Worm (Caenorhabditis elegans) whole organism, L1 larva: ENCODE results near the gene Y25C1A.14.
A peak's percentile ranks its signal among the peaks of the same experiment; 100 is the strongest.

ENCODE experiments used
- C04F5.9 ChIP-seq: sonication (generic microtip); optimal IDR thresholded peaks from 2 replicates; lab custom pipeline; 2016; ENCODE audit warnings: missing genetic modification characterization, missing compliant biosample characterization
- C16A3.4 ChIP-seq: fragments of 150-350 bp; optimal IDR thresholded peaks from 2 replicates; lab custom pipeline; 2014; ENCODE audit warnings: missing biosample characterization, missing genetic modification characterization
- C34B4.2 ChIP-seq: sonication (generic microtip); optimal IDR thresholded peaks from 2 replicates; lab custom pipeline; 2017; ENCODE audit warnings: mild to moderate bottlenecking, missing genetic modification characterization, missing compliant biosample characterization
- F16B12.6 ChIP-seq: fragments of 150-350 bp; optimal IDR thresholded peaks from 2 replicates; lab custom pipeline; 2014; ENCODE audit warnings: missing biosample characterization, missing genetic modification characterization
- Y116A8C.19 ChIP-seq: sonication (generic microtip); optimal IDR thresholded peaks from 2 replicates; lab custom pipeline; 2016; ENCODE audit warnings: missing compliant biosample characterization, missing genetic modification characterization, borderline replicate concordance
- blmp-1 ChIP-seq: fragments of 150-350 bp; optimal IDR thresholded peaks from 2 replicates; lab custom pipeline; 2014; ENCODE audit warnings: missing biosample characterization, missing genetic modification characterization
- ceh-63 ChIP-seq: fragments of 200-800 bp; sonication (Bioruptor generic); optimal IDR thresholded peaks from 2 replicates; lab custom pipeline; 2018; ENCODE audit warnings: mild to moderate bottlenecking, missing genetic modification characterization, missing compliant biosample characterization
- ceh-8 ChIP-seq: fragments of 200-800 bp; sonication (Bioruptor generic); optimal IDR thresholded peaks from 2 replicates; lab custom pipeline; 2018; ENCODE audit warnings: mild to moderate bottlenecking, missing genetic modification characterization, moderate library complexity, missing compliant biosample characterization
- ceh-82 ChIP-seq, 3 experiments: fragments of 150-350 bp in 1 of 3; sonication (generic microtip) in 2 of 3; optimal IDR thresholded peaks; 2 replicates each; lab custom pipeline; 2014 to 2017; ENCODE audit warnings: missing biosample characterization in 3 of 3, missing genetic modification characterization in 3 of 3
- dpl-1 ChIP-seq, 3 experiments: fragments of 150-350 bp in 2 of 3; sonication (generic microtip) in 1 of 3; optimal IDR thresholded peaks; 2 replicates each; lab custom pipeline; 2014 to 2017; ENCODE audit warnings: missing biosample characterization in 3 of 3, missing genetic modification characterization in 3 of 3, missing genetic modification reagents in 3 of 3
- efl-1 ChIP-seq, 4 experiments: fragments of 150-350 bp; optimal IDR thresholded peaks in 3 of 4; peaks in 1 of 4; 1 replicate in 1 of 4; 2 replicates in 3 of 4; lab custom pipeline; 2014; ENCODE audit warnings: missing biosample characterization in 2 of 4, missing genetic modification characterization in 2 of 4, missing genetic modification reagents in 2 of 4
- elt-2 ChIP-seq: sonication (generic microtip); optimal IDR thresholded peaks from 2 replicates; lab custom pipeline; 2016; ENCODE audit warnings: missing genetic modification characterization, mild to moderate bottlenecking, inconsistent platforms, missing compliant biosample characterization, missing genetic modification reagents
- ets-5 ChIP-seq: fragments of 200-800 bp; sonication (Bioruptor generic); IDR thresholded peaks from 2 replicates; pipeline ENCODE4 v1.3.6; 2022; ENCODE audit warnings: missing genetic modification characterization, missing compliant biosample characterization
- fkh-10 ChIP-seq: sonication (generic microtip); optimal IDR thresholded peaks from 2 replicates; lab custom pipeline; 2017; ENCODE audit warnings: missing biosample characterization, missing genetic modification reagents, missing genetic modification characterization
- fkh-4 ChIP-seq: sonication (generic microtip); optimal IDR thresholded peaks from 2 replicates; lab custom pipeline; 2016; ENCODE audit warnings: missing compliant biosample characterization, missing genetic modification characterization, borderline replicate concordance
- fkh-8 ChIP-seq: sonication (generic microtip); optimal IDR thresholded peaks from 2 replicates; lab custom pipeline; 2016; ENCODE audit warnings: mild to moderate bottlenecking, missing genetic modification characterization, missing compliant biosample characterization
- hlh-4 ChIP-seq: sonication (generic microtip); optimal IDR thresholded peaks from 2 replicates; lab custom pipeline; 2016; ENCODE audit warnings: mild to moderate bottlenecking, missing genetic modification characterization, missing compliant biosample characterization
- hpl-2 ChIP-seq: fragments of 150-350 bp; optimal IDR thresholded peaks from 2 replicates; lab custom pipeline; 2014; ENCODE audit warnings: missing biosample characterization, missing genetic modification reagents, missing genetic modification characterization
- lin-35 ChIP-seq, 2 experiments: fragments of 150-350 bp; optimal IDR thresholded peaks; 2 replicates each; lab custom pipeline; 2014; ENCODE audit warnings: missing biosample characterization in 2 of 2, missing genetic modification characterization in 2 of 2, missing genetic modification reagents in 2 of 2
- lir-3 ChIP-seq: sonication (generic microtip); optimal IDR thresholded peaks from 2 replicates; lab custom pipeline; 2016; ENCODE audit warnings: mild to moderate bottlenecking, missing genetic modification characterization, moderate library complexity, missing compliant biosample characterization; ENCODE audit not compliant: poor library complexity
- lsy-2 ChIP-seq, 2 experiments: fragments of 150-350 bp; optimal IDR thresholded peaks; 2 replicates each; lab custom pipeline; 2014; ENCODE audit warnings: missing biosample characterization in 2 of 2, missing genetic modification characterization in 2 of 2
- mab-9 ChIP-seq: fragments of 200-800 bp; sonication (Bioruptor generic); IDR thresholded peaks from 2 replicates; pipeline ENCODE4 v1.3.6; 2022; ENCODE audit warnings: missing genetic modification reagents, missing genetic modification characterization, missing compliant biosample characterization
- mdl-1 ChIP-seq, 2 experiments: fragments of 150-350 bp; optimal IDR thresholded peaks; 2 replicates each; lab custom pipeline; 2014 to 2017; ENCODE audit warnings: missing biosample characterization in 2 of 2, missing genetic modification characterization in 2 of 2, inconsistent platforms in 1 of 2
- mef-2 ChIP-seq: fragments of 150-350 bp; optimal IDR thresholded peaks from 2 replicates; lab custom pipeline; 2014; ENCODE audit warnings: missing biosample characterization, missing genetic modification characterization
- nhr-12 ChIP-seq: sonication (generic microtip); optimal IDR thresholded peaks from 2 replicates; lab custom pipeline; 2017; ENCODE audit warnings: missing biosample characterization, missing genetic modification characterization
- nhr-19 ChIP-seq: fragments of 200-800 bp; sonication (Bioruptor generic); conservative IDR thresholded peaks from 2 replicates; pipeline ENCODE4 v1.3.6; 2022; ENCODE audit warnings: missing genetic modification characterization, missing compliant biosample characterization
- nhr-20 ChIP-seq: sonication (generic microtip); optimal IDR thresholded peaks from 2 replicates; lab custom pipeline; 2016; ENCODE audit warnings: mild to moderate bottlenecking, missing genetic modification characterization, missing compliant biosample characterization
- nhr-71 ChIP-seq: sonication (generic microtip); optimal IDR thresholded peaks from 2 replicates; lab custom pipeline; 2016; ENCODE audit warnings: mild to moderate bottlenecking, missing genetic modification characterization, moderate library complexity, missing compliant biosample characterization
- nhr-76 ChIP-seq: sonication (generic microtip); optimal IDR thresholded peaks from 2 replicates; lab custom pipeline; 2017; ENCODE audit warnings: missing biosample characterization, missing genetic modification characterization
- nhr-85 ChIP-seq: sonication (generic microtip); peaks from one replicate; lab custom pipeline; 2016; ENCODE audit warnings: missing genetic modification characterization, inconsistent platforms, missing compliant biosample characterization
- pag-3 ChIP-seq: sonication (generic microtip); optimal IDR thresholded peaks from 2 replicates; lab custom pipeline; 2017; ENCODE audit warnings: missing genetic modification characterization, mild to moderate bottlenecking, missing compliant biosample characterization, antibody characterized with exemption, borderline replicate concordance; ENCODE audit not compliant: insufficient read depth
- pqm-1 ChIP-seq: sonication (generic microtip); optimal IDR thresholded peaks from 3 replicates; lab custom pipeline; 2017; ENCODE audit warnings: missing biosample characterization, missing genetic modification characterization
- rnt-1 ChIP-seq: sonication (generic microtip); optimal IDR thresholded peaks from 2 replicates; lab custom pipeline; 2016; ENCODE audit warnings: mild to moderate bottlenecking, missing genetic modification characterization, moderate library complexity, missing compliant biosample characterization
- skn-1 ChIP-seq: fragments of 150-350 bp; optimal IDR thresholded peaks from 2 replicates; lab custom pipeline; 2014; ENCODE audit warnings: missing biosample characterization, missing genetic modification characterization
- snpc-4 ChIP-seq: fragments of 150-350 bp; optimal IDR thresholded peaks from 2 replicates; lab custom pipeline; 2014; ENCODE audit warnings: missing biosample characterization, missing genetic modification characterization
- snu-23 ChIP-seq: sonication (generic microtip); optimal IDR thresholded peaks from 2 replicates; lab custom pipeline; 2016; ENCODE audit warnings: missing genetic modification characterization, missing compliant biosample characterization
- sox-4 ChIP-seq: sonication (generic microtip); optimal IDR thresholded peaks from 2 replicates; lab custom pipeline; 2016; ENCODE audit warnings: missing genetic modification characterization, missing compliant biosample characterization
- sptf-1 ChIP-seq: fragments of 150-350 bp; optimal IDR thresholded peaks from 2 replicates; lab custom pipeline; 2014; ENCODE audit warnings: missing biosample characterization, missing genetic modification characterization
- swsn-7 ChIP-seq: sonication (generic microtip); optimal IDR thresholded peaks from 2 replicates; lab custom pipeline; 2016; ENCODE audit warnings: missing genetic modification characterization, missing compliant biosample characterization
- tbx-2 ChIP-seq: sonication (generic microtip); optimal IDR thresholded peaks from 2 replicates; lab custom pipeline; 2016; ENCODE audit warnings: missing genetic modification characterization, missing compliant biosample characterization
- tlp-1 ChIP-seq: fragments of 150-350 bp; optimal IDR thresholded peaks from 2 replicates; lab custom pipeline; 2014; ENCODE audit warnings: missing biosample characterization, missing genetic modification characterization
- unc-30 ChIP-seq: sonication (generic microtip); optimal IDR thresholded peaks from 2 replicates; lab custom pipeline; 2017; ENCODE audit warnings: missing biosample characterization, missing genetic modification characterization
- unc-86 ChIP-seq: sonication (generic microtip); optimal IDR thresholded peaks from 2 replicates; lab custom pipeline; 2016; ENCODE audit warnings: missing genetic modification characterization, missing compliant biosample characterization
- xbp-1 ChIP-seq: sonication (generic microtip); optimal IDR thresholded peaks from 2 replicates; lab custom pipeline; 2016; ENCODE audit warnings: missing genetic modification characterization, missing compliant biosample characterization
- zag-1 ChIP-seq: fragments of 150-350 bp; optimal IDR thresholded peaks from 2 replicates; lab custom pipeline; 2014; ENCODE audit warnings: missing biosample characterization, missing genetic modification characterization
- ztf-4 ChIP-seq: fragments of 150-350 bp; optimal IDR thresholded peaks from 2 replicates; lab custom pipeline; 2014; ENCODE audit warnings: missing biosample characterization, missing genetic modification characterization

The Y25C1A.14 gene

DNA sequence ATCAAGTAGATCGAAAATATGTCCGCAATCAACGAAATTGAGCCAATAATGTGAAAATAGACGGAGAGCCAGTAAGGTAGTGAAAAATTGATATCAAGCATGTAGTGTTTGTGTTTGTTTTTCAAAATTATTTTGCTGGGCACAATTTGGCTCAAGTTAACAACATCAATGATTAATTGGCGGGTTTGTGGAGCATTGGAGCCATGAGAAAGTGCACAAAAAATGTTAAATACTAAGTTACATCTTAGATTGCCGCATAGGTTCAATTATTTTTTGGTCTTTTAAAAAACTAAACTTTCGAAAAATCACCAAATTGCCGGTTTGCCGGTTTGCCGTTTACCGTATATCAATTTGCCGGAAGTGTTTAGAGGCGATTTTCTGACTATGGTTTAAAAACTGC is 41.0 kb upstream of the Y25C1A.14 start, which contains the start of gene sri-54:
sri-54 (minus strand) TSS at position 101 of the 400 bp plus-strand sequence.
- TF ChIP-seq mdl-1 (tag; optimal IDR thresholded peaks at IDR 0.05; lab: Kevin White, UChicago) (no peak), tlp-1 (tag; lab: Kevin White, UChicago) (no peak), xbp-1 (tag; lab: Kevin White, UChicago) (no peak), C04F5.9 (tag; lab: Kevin White, UChicago) (no peak), efl-1 (optimal IDR thresholded peaks at IDR 0.05; lab: Kevin White, UChicago) (no peak), efl-1 (GFP tag; optimal IDR thresholded peaks at IDR 0.05 in 1 of 2; lab: Kevin White, UChicago) (no peak), unc-30 (tag; lab: Kevin White, UChicago) (no peak), sox-4 (tag; lab: Kevin White, UChicago) (no peak), F16B12.6 (tag; lab: Kevin White, UChicago) (no peak), C34B4.2 (tag; lab: Kevin White, UChicago) (no peak), ztf-4 (tag; lab: Kevin White, UChicago) (no peak), pag-3 (no peak), blmp-1 (tag; lab: Kevin White, UChicago) (no peak), snpc-4 (no peak), zag-1 (tag; lab: Kevin White, UChicago) (no peak), nhr-76 (tag; lab: Kevin White, UChicago) (no peak), lir-3 (tag; lab: Kevin White, UChicago) (no peak), fkh-8 (tag; lab: Kevin White, UChicago) (no peak), hpl-2 (GFP tag; lab: Kevin White, UChicago) (no peak), unc-86 (no peak), nhr-71 (tag; lab: Kevin White, UChicago) (no peak)

DNA sequence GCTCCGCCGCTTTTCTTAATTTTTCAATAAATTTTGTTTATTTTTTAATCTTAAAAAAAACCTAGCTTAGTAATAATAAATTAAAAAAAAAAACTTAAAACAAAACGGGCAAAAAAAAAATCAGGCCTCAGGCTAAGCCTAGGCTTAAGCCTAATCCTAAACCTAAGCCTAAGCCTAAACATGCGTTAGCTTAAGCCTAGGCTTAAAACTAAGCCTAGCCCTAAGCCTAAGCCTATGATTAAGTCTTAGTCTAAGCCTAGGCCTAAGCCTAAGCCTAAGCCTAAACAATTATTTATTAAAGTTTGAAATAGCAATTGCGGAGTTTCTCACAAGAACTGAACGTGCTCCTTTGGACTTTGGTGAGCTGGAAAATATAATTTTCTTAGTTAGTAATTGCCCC is 38.5 kb upstream of the Y25C1A.14 start:
- TF ChIP-seq unc-30 (tag; lab: Kevin White, UChicago) (no peak), tlp-1 (tag; lab: Kevin White, UChicago) (no peak)

DNA sequence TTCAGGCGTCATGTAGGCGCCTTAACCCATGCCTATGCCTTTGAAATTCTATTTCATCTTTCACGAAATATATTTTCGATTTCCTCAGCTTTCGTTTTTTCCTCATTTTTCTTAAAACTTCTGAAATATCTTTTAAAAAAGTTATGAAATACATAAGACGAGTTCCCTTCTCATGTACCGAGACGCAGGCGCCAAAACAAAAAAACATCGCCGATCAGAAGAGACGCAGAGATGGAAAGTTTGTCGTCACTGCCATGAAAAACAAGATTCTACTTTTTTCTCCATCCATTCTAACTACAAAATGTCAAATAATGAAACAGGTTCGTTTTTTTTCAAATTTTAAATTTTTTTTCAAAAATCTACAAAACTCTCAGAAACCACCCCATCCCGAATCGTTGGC is 32.2 kb upstream of the Y25C1A.14 start, which contains the start of gene chil-24:
chil-24 (plus strand) TSS at position 156 of the 400 bp plus-strand sequence.
- peak; percentile 61 for TF ChIP-seq rnt-1 (tag; lab: Kevin White, UChicago)
- TF ChIP-seq F16B12.6 (tag; lab: Kevin White, UChicago), result peak; percentile 13
- peak; percentile 21 for TF ChIP-seq blmp-1 (tag; lab: Kevin White, UChicago)
- TF ChIP-seq snpc-4, result peak; percentile 16
- TF ChIP-seq skn-1, result peak; percentile 45
- TF ChIP-seq mab-9 (GFP tag; lab: Robert Waterston, UW), result no peak
- TF ChIP-seq nhr-85 (tag; lab: Kevin White, UChicago), result peak; percentile 77
- TF ChIP-seq ceh-63 (GFP tag; lab: Kevin White, UChicago), result no peak
- peak in 1 of 2 experiments; percentile 59 for TF ChIP-seq lin-35 (GFP tag; optimal IDR thresholded peaks at IDR 0.05; lab: Kevin White, UChicago)
- no peak for TF ChIP-seq ceh-82 (tag; optimal IDR thresholded peaks at IDR 0.05; lab: Kevin White, UChicago)
- TF ChIP-seq pqm-1 (tag; lab: Kevin White, UChicago), result no peak
- no peak for TF ChIP-seq ets-5
- no peak for TF ChIP-seq C34B4.2 (tag; lab: Kevin White, UChicago)
- no peak for TF ChIP-seq fkh-4 (tag; lab: Kevin White, UChicago)
- no peak for TF ChIP-seq Y116A8C.19 (tag; lab: Kevin White, UChicago)
- no peak for TF ChIP-seq nhr-12 (tag; lab: Kevin White, UChicago)
- TF ChIP-seq efl-1 (optimal IDR thresholded peaks at IDR 0.05; lab: Kevin White, UChicago), result peak; percentile 56 to 68
- peak; percentile 14 to 92 for TF ChIP-seq efl-1 (GFP tag; optimal IDR thresholded peaks at IDR 0.05 in 1 of 2; lab: Kevin White, UChicago)
- TF ChIP-seq mef-2 (tag; lab: Kevin White, UChicago), result no peak
- TF ChIP-seq hlh-4 (tag; lab: Kevin White, UChicago), result no peak
- TF ChIP-seq ceh-8, result no peak
- TF ChIP-seq nhr-20, result peak; percentile 53
- peak; percentile 5 for TF ChIP-seq swsn-7 (tag; lab: Kevin White, UChicago)
- no peak for TF ChIP-seq C16A3.4 (tag; lab: Kevin White, UChicago)
- no peak for TF ChIP-seq nhr-19
- peak in 1 of 2 experiments; percentile 36 for TF ChIP-seq lsy-2 (tag; optimal IDR thresholded peaks at IDR 0.05; lab: Kevin White, UChicago)
- peak in 1 of 2 experiments; percentile 16 for TF ChIP-seq mdl-1 (tag; optimal IDR thresholded peaks at IDR 0.05; lab: Kevin White, UChicago)
- TF ChIP-seq xbp-1 (tag; lab: Kevin White, UChicago), result no peak
- no peak for TF ChIP-seq fkh-10
- no peak for TF ChIP-seq unc-30 (tag; lab: Kevin White, UChicago)
- TF ChIP-seq elt-2 (tag; lab: Kevin White, UChicago), result no peak
- no peak for TF ChIP-seq tbx-2 (tag; lab: Kevin White, UChicago)
- TF ChIP-seq lir-3 (tag; lab: Kevin White, UChicago), result no peak
- no peak for TF ChIP-seq C04F5.9 (tag; lab: Kevin White, UChicago)
- TF ChIP-seq snu-23, result peak; percentile 44
- TF ChIP-seq sptf-1 (tag; lab: Kevin White, UChicago), result no peak
- peak in 2 of 3 experiments; percentile 9 to 11 for TF ChIP-seq dpl-1 (GFP tag; optimal IDR thresholded peaks at IDR 0.05; lab: Kevin White, UChicago)
- TF ChIP-seq hpl-2 (GFP tag; lab: Kevin White, UChicago), result peak; percentile 12
